Worm (Caenorhabditis elegans) whole organism, early embryonic: ENCODE data around the gene cdk-11.2.
A peak's percentile ranks its signal among the peaks of the same experiment; 100 is the strongest.

Experiments
- B0310.2 ChIP-seq: sonication (generic microtip); optimal IDR thresholded peaks from 2 replicates; lab custom pipeline; 2016; ENCODE audit warnings: mild to moderate bottlenecking, missing genetic modification characterization, missing compliant biosample characterization
- aly-1 ChIP-seq: sonication (generic microtip); optimal IDR thresholded peaks from 2 replicates; lab custom pipeline; 2016; ENCODE audit warnings: missing genetic modification characterization, missing compliant biosample characterization
- ama-1 ChIP-seq: fragments of 150-350 bp; optimal IDR thresholded peaks from 2 replicates; lab custom pipeline; 2014
- ceh-13 ChIP-seq: fragments of 200-800 bp; sonication (Bioruptor generic); optimal IDR thresholded peaks from 2 replicates; lab custom pipeline; 2018; ENCODE audit warnings: mild to moderate bottlenecking, missing genetic modification characterization, missing compliant biosample characterization
- ceh-36 ChIP-seq: sonication (generic microtip); optimal IDR thresholded peaks from 2 replicates; lab custom pipeline; 2016; ENCODE audit warnings: missing genetic modification characterization, inconsistent platforms, missing compliant biosample characterization
- flt-1 ChIP-seq: fragments of 200-800 bp; sonication (Bioruptor generic); IDR thresholded peaks from 2 replicates; pipeline ENCODE4 v1.3.6; 2022; ENCODE audit warnings: missing genetic modification characterization, missing compliant biosample characterization
- hmg-4 ChIP-seq: fragments of 200-800 bp; sonication (Bioruptor generic); optimal IDR thresholded peaks from 2 replicates; lab custom pipeline; 2018; ENCODE audit warnings: mild to moderate bottlenecking, missing genetic modification characterization, missing compliant biosample characterization
- hnd-1 ChIP-seq: sonication (generic microtip); optimal IDR thresholded peaks from 2 replicates; lab custom pipeline; 2016; ENCODE audit warnings: missing genetic modification characterization, missing compliant biosample characterization
- pes-1 ChIP-seq: fragments of 200-800 bp; sonication (Bioruptor generic); IDR thresholded peaks from 2 replicates; pipeline ENCODE4 v1.3.6; 2022; ENCODE audit warnings: missing genetic modification reagents, missing genetic modification characterization, missing compliant biosample characterization
- scrt-1 ChIP-seq: fragments of 200-800 bp; sonication (Bioruptor generic); IDR thresholded peaks from 2 replicates; pipeline ENCODE4 v1.3.6; 2022; ENCODE audit warnings: missing genetic modification characterization, missing compliant biosample characterization
- sea-1 ChIP-seq: fragments of 200-800 bp; sonication (Bioruptor generic); conservative IDR thresholded peaks from 2 replicates; pipeline ENCODE4 v1.3.6; 2022; ENCODE audit warnings: missing genetic modification characterization, missing compliant biosample characterization
- tbx-37 ChIP-seq: fragments of 200-800 bp; sonication (Bioruptor generic); conservative IDR thresholded peaks from 2 replicates; pipeline ENCODE4 v1.3.6; 2022; ENCODE audit warnings: missing genetic modification reagents, missing genetic modification characterization, missing compliant biosample characterization

DNA sequence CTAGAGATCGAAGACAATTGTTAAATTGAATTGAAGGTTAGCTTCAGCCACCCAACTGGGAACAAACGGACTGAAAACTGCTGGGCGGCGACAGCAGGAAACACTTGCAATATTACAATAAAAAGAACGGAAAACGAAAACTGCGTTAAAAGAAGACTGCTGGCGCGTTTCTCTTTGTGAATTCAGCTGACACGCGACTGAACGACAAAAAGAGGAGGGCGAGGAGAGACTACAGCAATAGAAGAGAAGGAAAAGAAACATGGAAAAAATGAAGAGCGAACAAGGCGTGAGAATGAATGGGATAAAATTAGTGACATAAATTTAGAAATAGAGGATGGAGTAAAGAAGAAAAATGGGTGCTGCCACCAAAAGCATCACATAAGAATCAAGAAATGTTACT, 41.9 kb downstream of the cdk-11.2 start:
- TF ChIP-seq ama-1: no peak
- no peak for TF ChIP-seq pes-1 (GFP tag; lab: Robert Waterston, UW)
- no peak for TF ChIP-seq sea-1 (GFP tag; lab: Robert Waterston, UW)
- TF ChIP-seq ceh-13 (GFP tag; lab: Kevin White, UChicago): no peak
- no peak for TF ChIP-seq hnd-1 (tag; lab: Kevin White, UChicago)
- TF ChIP-seq flt-1 (GFP tag; lab: Robert Waterston, UW): 0 out of 2 replicates have a peak, but pooled peaks have one; percentile 26
- TF ChIP-seq ceh-36: no peak
- TF ChIP-seq tbx-37 (GFP tag; lab: Robert Waterston, UW): no peak
- TF ChIP-seq scrt-1 (GFP tag; lab: Robert Waterston, UW): no peak
- TF ChIP-seq B0310.2 (tag; lab: Kevin White, UChicago): no peak
- no peak for TF ChIP-seq aly-1
- TF ChIP-seq hmg-4 (GFP tag; lab: Kevin White, UChicago): no peak
